Worm (Caenorhabditis elegans): ENCODE data around the gene C30G12.2.

The C30G12.2 gene

DNA sequence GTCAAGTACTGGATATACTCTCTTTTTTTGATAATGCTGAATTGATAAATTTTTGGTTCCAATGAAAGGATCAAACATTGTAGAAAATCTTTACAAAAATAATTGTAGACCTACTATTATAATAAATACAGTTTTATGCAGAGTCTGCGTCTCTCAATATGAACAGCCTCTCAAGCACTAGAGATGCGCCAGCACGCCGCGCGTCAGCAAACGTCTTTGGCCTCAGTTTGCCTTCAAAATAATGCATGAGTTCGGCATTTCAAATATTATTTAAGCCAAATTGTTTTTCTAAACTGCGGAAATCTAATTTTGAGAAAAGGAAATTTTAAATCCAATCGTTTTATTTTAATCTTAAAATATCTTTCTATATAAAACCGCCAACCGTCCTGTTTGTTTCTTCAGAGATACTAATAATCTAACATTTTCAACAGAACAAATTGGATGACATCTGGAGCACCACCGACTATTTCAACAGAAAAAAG lies 11.5 kb downstream of the C30G12.2 start, which contains the start of gene cul-4 (continued):
- TF ChIP-seq mxl-2 (GFP tag; conservative IDR thresholded peaks at IDR 0.05) (no peak), egl-43 (GFP tag; IDR thresholded peaks at IDR 0.05) (no peak), spr-1 (tag; optimal IDR thresholded peaks at IDR 0.05) (peak; percentile 59), daf-16 (GFP tag; optimal IDR thresholded peaks at IDR 0.05) (peak in 1 of 2 experiments; percentile 5), daf-16 (tag; optimal IDR thresholded peaks at IDR 0.05) (no peak), jun-1 (tag; optimal IDR thresholded peaks at IDR 0.05) (peak; percentile 27), zfp-3 (GFP tag; conservative IDR thresholded peaks at IDR 0.05) (no peak), ceh-62 (tag; optimal IDR thresholded peaks at IDR 0.05) (no peak), ztf-7 (tag; optimal IDR thresholded peaks at IDR 0.05) (no peak), T20F7.1 (GFP tag; optimal IDR thresholded peaks at IDR 0.05) (peak; percentile 49), sdz-12 (GFP tag; optimal IDR thresholded peaks at IDR 0.05) (no peak), nhr-10 (tag; optimal IDR thresholded peaks at IDR 0.05) (no peak), Y105C5A.15 (GFP tag; IDR thresholded peaks at IDR 0.05) (no peak), T26A8.4 (GFP tag; IDR thresholded peaks at IDR 0.05) (0 out of 2 replicates have a peak, but pooled peaks have one; percentile 50), tag-97 (GFP tag; IDR thresholded peaks at IDR 0.05) (no peak), ZK337.2 (GFP tag; IDR thresholded peaks at IDR 0.05) (no peak), dpl-1 (GFP tag; optimal IDR thresholded peaks at IDR 0.05) (peak; percentile 78)

- TF ChIP-seq ztf-11 (tag; optimal IDR thresholded peaks at IDR 0.05), result no peak
- TF ChIP-seq dpl-1 (GFP tag; optimal IDR thresholded peaks at IDR 0.05), result no peak
- no peak for TF ChIP-seq ctbp-1 (GFP tag; IDR thresholded peaks at IDR 0.05)
- no peak for TF ChIP-seq ceh-28 (tag; optimal IDR thresholded peaks at IDR 0.05)
- no peak for TF ChIP-seq nhr-111 (GFP tag; optimal IDR thresholded peaks at IDR 0.05)
- TF ChIP-seq tra-1 (GFP tag; IDR thresholded peaks at IDR 0.05), result no peak
These were observed 15.3 kb downstream of the C30G12.2 start, which contains the start of gene brf-1 for ce11 chrII:7305558-7305957. TSS of gene brf-1 (plus strand) at chrII:7305858.

DNA sequence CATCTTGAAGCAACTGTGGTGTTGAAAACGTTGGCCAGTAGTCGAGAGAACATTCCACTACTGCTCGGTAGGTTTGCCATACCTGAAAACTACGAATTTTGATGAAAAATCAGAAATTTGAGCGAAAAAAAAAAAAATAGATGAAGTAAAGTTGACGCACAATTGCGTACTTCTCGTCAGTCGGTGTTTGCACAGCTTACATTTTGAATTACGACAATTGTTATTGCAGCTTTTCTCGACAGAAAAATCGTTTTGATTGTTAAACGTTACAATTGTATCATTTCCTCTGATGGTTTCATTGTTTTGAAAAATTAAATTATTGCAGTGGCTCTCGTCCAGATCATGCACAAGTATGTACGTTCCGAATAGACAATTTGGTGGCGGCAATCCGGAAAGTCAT lies 19.8 kb downstream of the C30G12.2 start, which contains the start of the genes F45E12.5 and cnep-1:
Gene F45E12.5, minus strand, starts transcription at position 93 of the 400 bp plus-strand sequence.
Gene cnep-1, plus strand, starts transcription at position 326 of the 400 bp plus-strand sequence.
- TF ChIP-seq ceh-44 (GFP tag; IDR thresholded peaks at IDR 0.05), result no peak
- peak in 1 of 2 experiments; percentile 34 for TF ChIP-seq lsy-2 (tag; optimal IDR thresholded peaks at IDR 0.05)

DNA sequence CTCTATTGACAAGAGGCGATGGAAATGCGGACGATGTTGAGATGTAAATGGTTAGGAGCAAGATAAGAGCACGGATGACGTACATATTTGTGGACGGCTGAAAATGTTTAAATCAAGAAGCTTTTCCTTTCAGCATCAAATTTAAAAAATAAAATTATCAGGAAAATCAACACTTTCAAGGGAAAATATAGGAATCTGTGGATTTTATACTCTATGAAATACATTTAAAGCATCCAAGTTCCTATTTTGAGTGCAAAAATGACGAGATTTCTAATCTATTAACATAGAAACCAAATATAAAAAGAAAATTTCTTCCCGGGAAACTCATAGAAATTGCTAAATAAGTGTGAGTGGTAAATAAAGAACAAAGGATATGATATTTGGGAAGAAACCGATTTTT lies 23.9 kb downstream of the C30G12.2 start, which contains the start of gene F45E12.6:
Gene F45E12.6, minus strand, starts transcription at position 101 of the 400 bp plus-strand sequence.
- TF ChIP-seq ceh-44 (GFP tag; IDR thresholded peaks at IDR 0.05) (no peak), zip-11 (GFP tag; IDR thresholded peaks at IDR 0.05) (no peak), mep-1 (tag; optimal IDR thresholded peaks at IDR 0.05) (no peak), F26F4.8 (GFP tag; conservative IDR thresholded peaks at IDR 0.05) (no peak), unc-130 (GFP tag; optimal IDR thresholded peaks at IDR 0.05) (no peak), daf-12 (tag; optimal IDR thresholded peaks at IDR 0.05) (no peak), snpc-1.2 (GFP tag; IDR thresholded peaks at IDR 0.05) (no peak), nhr-6 (tag; optimal IDR thresholded peaks at IDR 0.05) (no peak), dpl-1 (GFP tag; optimal IDR thresholded peaks at IDR 0.05) (no peak), T20F7.1 (GFP tag; optimal IDR thresholded peaks at IDR 0.05) (no peak), fkh-10 (GFP tag; optimal IDR thresholded peaks at IDR 0.05) (no peak), nhr-76 (tag; optimal IDR thresholded peaks at IDR 0.05) (no peak), ceh-28 (tag; optimal IDR thresholded peaks at IDR 0.05) (no peak), set-16 (GFP tag; IDR thresholded peaks at IDR 0.05) (no peak)

DNA sequence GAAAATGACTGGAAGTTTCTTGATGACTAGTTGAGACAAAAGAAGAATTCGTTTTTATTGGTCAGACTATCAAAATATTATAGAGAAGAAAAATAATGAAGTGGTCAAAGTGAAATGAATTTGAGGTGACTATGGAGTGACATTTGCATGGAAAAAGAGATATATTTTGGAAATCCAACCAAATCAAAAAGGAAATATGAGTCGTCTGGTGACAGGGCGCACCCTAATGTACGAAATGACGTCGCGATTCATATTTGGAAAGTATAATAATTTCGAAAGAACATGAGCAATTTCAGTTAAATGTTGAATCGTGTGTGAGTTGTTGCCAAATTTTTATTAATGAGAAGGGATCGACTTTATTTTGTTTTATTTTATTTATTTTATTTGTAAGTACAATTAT lies 27.2 kb downstream of the C30G12.2 start, which contains the start of gene F21D12.2:
Gene F21D12.2, plus strand, starts transcription at position 301 of the 400 bp plus-strand sequence.
- no peak for TF ChIP-seq mep-1 (tag; optimal IDR thresholded peaks at IDR 0.05)
- no peak for TF ChIP-seq F37D6.2 (tag; optimal IDR thresholded peaks at IDR 0.05)
- TF ChIP-seq T20F7.1 (GFP tag; optimal IDR thresholded peaks at IDR 0.05), result no peak
- no peak for TF ChIP-seq mxl-2 (GFP tag; conservative IDR thresholded peaks at IDR 0.05)
- no peak for TF ChIP-seq dve-1 (tag; optimal IDR thresholded peaks at IDR 0.05; ENCODE audit: insufficient read depth)
- TF ChIP-seq nhr-10 (tag; optimal IDR thresholded peaks at IDR 0.05), result no peak
- no peak for TF ChIP-seq zip-11 (GFP tag; IDR thresholded peaks at IDR 0.05)
- TF ChIP-seq nhr-25 (tag; optimal IDR thresholded peaks at IDR 0.05; ENCODE audit: borderline replicate concordance, insufficient read depth), result no peak
- no peak for TF ChIP-seq lim-7 (GFP tag; IDR thresholded peaks at IDR 0.05)
- TF ChIP-seq ces-1 (GFP tag; optimal IDR thresholded peaks at IDR 0.05), result no peak
- TF ChIP-seq spr-1 (tag; optimal IDR thresholded peaks at IDR 0.05), result no peak
- no peak for TF ChIP-seq madf-9 (GFP tag; conservative IDR thresholded peaks at IDR 0.05)
- TF ChIP-seq ceh-20 (GFP tag; IDR thresholded peaks at IDR 0.05), result no peak
- no peak for TF ChIP-seq snpc-1.2 (GFP tag; IDR thresholded peaks at IDR 0.05)
- no peak for TF ChIP-seq daf-12 (tag; optimal IDR thresholded peaks at IDR 0.05)
